Worm (Caenorhabditis elegans): ENCODE data around the gene tin-9.1.

Gene tin-9.1

DNA sequence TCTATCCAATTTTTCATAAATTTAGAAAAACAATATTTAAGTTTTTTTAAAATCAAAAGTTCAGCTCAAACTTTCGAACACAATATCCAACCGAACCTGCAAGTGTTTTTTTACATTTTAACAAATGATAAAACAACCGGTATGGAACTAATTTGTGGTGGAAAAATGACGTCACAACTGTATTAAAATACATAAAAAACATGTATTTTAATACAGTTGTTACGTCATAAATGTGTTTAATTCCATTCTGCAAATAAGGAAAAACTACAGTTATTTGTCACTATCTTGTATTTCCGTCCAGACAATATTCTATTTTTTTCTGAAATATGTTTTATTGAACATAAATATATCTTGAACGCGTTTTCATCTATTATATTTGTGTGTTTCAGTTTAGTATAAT, 32.2 kb downstream of the tin-9.1 start:
- TF ChIP-seq unc-62 (GFP tag; optimal IDR thresholded peaks at IDR 0.05) (no peak), rnt-1 (tag; optimal IDR thresholded peaks at IDR 0.05) (no peak), lir-3 (tag; optimal IDR thresholded peaks at IDR 0.05; ENCODE audit: poor library complexity) (no peak), ets-5 (GFP tag; IDR thresholded peaks at IDR 0.05) (no peak), ztf-11 (tag; optimal IDR thresholded peaks at IDR 0.05) (no peak), ztf-4 (tag; optimal IDR thresholded peaks at IDR 0.05) (no peak), tlp-1 (tag; optimal IDR thresholded peaks at IDR 0.05) (no peak), hlh-4 (tag; optimal IDR thresholded peaks at IDR 0.05) (no peak)

DNA sequence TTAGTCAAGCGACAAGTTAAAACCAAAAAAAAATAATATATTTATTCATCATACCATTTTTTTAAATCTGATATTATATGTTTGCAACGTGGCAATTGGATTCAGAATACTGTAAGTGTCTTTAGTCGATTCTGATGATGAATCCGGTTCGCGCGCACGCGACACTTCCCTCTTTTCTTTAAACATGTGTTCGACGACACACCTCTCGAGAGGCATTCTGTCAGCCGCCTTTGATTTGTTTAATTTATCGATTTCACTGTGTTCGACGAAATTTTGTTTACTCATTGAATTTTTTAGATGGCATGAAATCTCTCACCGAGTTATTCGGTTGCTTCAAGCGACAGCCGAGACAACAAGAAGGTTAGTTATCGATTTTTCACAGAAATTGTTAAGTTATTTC, 32.7 kb downstream of the tin-9.1 start, which contains the start of gene trxr-1:
trxr-1 (plus strand) TSS at position 227 of the 400 bp plus-strand sequence.
- TF ChIP-seq lin-14 (GFP tag; optimal IDR thresholded peaks at IDR 0.05) (peak; percentile 11), F16B12.6 (tag; optimal IDR thresholded peaks at IDR 0.05) (no peak)

DNA sequence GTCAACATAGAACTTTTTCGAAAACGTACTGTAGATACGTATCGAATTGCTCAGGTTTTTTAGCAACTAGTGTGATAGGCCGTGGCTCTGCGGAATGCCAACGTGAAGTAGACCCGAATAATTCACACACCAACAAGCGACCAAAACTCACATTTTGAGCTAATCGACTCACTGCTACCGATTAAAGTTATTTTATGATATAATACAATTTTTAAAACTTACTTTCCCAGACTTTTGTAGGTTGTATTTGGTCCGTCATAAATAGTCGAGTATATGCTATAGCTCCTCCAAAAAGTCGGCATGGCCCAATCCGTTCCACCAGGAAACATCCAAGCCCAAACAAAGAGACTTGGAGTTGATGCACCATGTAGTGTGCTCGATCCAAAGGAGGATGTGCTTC, 33.6 kb downstream of the tin-9.1 start, which contains the start of gene C25A8.1:
C25A8.1 (plus strand) TSS at position 301 of the 400 bp plus-strand sequence.
- TF ChIP-seq fkh-10 (GFP tag; optimal IDR thresholded peaks at IDR 0.05) (no peak), efl-1 (optimal IDR thresholded peaks at IDR 0.05) (no peak), efl-1 (GFP tag; optimal IDR thresholded peaks at IDR 0.05 in 1 of 2) (peak in 1 of 2 experiments; percentile 15)

DNA sequence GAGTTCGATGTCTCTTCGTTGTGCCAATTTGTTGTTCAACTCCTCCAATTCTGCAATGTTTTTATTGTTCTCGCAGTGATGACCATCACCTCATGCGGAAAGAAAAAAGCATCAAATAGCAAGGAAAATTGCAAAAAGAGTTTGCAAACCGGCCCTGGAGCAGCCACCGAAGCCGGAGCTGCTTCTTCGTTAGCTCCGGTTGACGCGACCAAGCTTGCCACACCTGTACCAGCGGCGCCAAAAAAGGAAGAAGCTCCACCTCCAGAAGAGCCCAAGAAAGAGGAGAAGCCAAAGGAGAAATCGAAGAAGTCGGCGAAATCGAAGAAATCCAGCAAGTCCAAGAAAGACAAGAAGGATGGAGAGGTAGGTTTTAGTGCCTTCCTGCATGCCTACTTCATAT, 34.2 kb downstream of the tin-9.1 start:
- TF ChIP-seq unc-30 (tag; optimal IDR thresholded peaks at IDR 0.05) (no peak), dsc-1 (tag; optimal IDR thresholded peaks at IDR 0.05) (no peak), nhr-20 (tag; optimal IDR thresholded peaks at IDR 0.05) (no peak), ceh-88 (GFP tag; IDR thresholded peaks at IDR 0.05) (no peak), nhr-76 (tag; optimal IDR thresholded peaks at IDR 0.05) (no peak), ceh-82 (tag; optimal IDR thresholded peaks at IDR 0.05) (no peak), ztf-11 (tag; optimal IDR thresholded peaks at IDR 0.05) (no peak), nhr-84 (tag; optimal IDR thresholded peaks at IDR 0.05) (no peak), zip-4 (GFP tag; optimal IDR thresholded peaks at IDR 0.05) (no peak), fos-1 (tag; optimal IDR thresholded peaks at IDR 0.05) (no peak), C16A3.4 (tag; optimal IDR thresholded peaks at IDR 0.05) (no peak), pqm-1 (tag; optimal IDR thresholded peaks at IDR 0.05) (no peak), unc-98 (GFP tag; IDR thresholded peaks at IDR 0.05) (no peak)

DNA sequence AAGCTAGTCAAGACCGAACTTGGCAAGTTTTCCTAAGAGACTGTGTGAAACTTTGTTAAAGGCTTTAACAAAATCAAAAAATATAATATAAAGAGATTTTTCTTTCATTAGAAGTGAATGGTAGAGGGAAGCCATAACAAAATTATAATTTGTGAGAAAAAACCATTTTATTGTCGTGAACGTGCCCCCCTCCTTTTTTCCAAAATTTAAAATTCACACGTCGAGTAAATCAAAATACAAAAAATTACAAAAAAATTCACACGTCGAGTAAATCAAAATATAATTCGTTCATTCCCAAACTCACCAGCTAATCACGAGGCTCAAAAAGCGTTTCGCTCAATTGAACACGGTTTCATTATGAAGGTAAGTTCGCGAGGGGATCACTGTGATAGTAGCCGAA, 34.9 kb downstream of the tin-9.1 start, which contains the start of gene C25A8.2:
C25A8.2 (plus strand) TSS at position 301 of the 400 bp plus-strand sequence.
- no peak for TF ChIP-seq tlp-1 (tag; optimal IDR thresholded peaks at IDR 0.05)
- TF ChIP-seq egl-13 (tag; optimal IDR thresholded peaks at IDR 0.05), result no peak
- TF ChIP-seq ets-5 (GFP tag; IDR thresholded peaks at IDR 0.05), result no peak
- no peak for TF ChIP-seq aly-2 (tag; optimal IDR thresholded peaks at IDR 0.05)
- TF ChIP-seq efl-1 (optimal IDR thresholded peaks at IDR 0.05), result no peak
- no peak for TF ChIP-seq efl-1 (GFP tag; optimal IDR thresholded peaks at IDR 0.05 in 1 of 2)
- no peak for TF ChIP-seq unc-86 (tag; optimal IDR thresholded peaks at IDR 0.05)
- TF ChIP-seq fkh-10 (GFP tag; optimal IDR thresholded peaks at IDR 0.05), result no peak
- TF ChIP-seq nhr-28 (tag; optimal IDR thresholded peaks at IDR 0.05), result no peak
- TF ChIP-seq dsc-1 (tag; optimal IDR thresholded peaks at IDR 0.05), result no peak
- TF ChIP-seq unc-98 (GFP tag; IDR thresholded peaks at IDR 0.05), result no peak
- TF ChIP-seq snu-23 (GFP tag; optimal IDR thresholded peaks at IDR 0.05), result no peak
- no peak for TF ChIP-seq efl-3 (GFP tag; optimal IDR thresholded peaks at IDR 0.05)
- no peak for TF ChIP-seq fkh-4 (tag; optimal IDR thresholded peaks at IDR 0.05; ENCODE audit: borderline replicate concordance)

DNA sequence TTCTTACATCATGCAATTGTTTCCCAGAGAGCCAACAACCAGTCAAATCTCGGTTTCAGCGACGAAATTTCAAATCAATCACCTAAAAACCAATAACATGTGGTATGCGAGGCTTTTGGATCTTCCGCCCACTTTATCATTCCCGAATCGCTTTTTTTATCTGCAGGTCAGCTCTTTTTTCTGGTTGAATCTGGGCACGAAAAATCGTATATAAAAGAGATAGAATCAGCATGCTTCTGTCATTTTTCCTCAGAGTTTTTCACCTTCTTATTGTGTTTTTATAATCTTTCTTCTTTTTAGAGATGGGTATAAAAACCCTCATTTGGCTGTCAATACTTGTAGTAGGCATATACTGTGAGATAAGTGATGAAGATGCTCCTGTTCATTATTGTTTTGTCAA, 41.1 kb downstream of the tin-9.1 start, which contains the start of gene cht-3:
cht-3 (plus strand) TSS at position 301 of the 400 bp plus-strand sequence.
- TF ChIP-seq jun-1 (tag; optimal IDR thresholded peaks at IDR 0.05), result no peak
- TF ChIP-seq grh-1 (GFP tag; IDR thresholded peaks at IDR 0.05), result no peak
- no peak for TF ChIP-seq unc-98 (GFP tag; IDR thresholded peaks at IDR 0.05)
- no peak for TF ChIP-seq snu-23 (GFP tag; optimal IDR thresholded peaks at IDR 0.05)
- no peak for TF ChIP-seq ets-5 (GFP tag; IDR thresholded peaks at IDR 0.05)
- TF ChIP-seq C34B4.2 (tag; optimal IDR thresholded peaks at IDR 0.05), result no peak
- TF ChIP-seq nhr-28 (tag; optimal IDR thresholded peaks at IDR 0.05), result no peak
- TF ChIP-seq ztf-4 (tag; optimal IDR thresholded peaks at IDR 0.05), result no peak
- TF ChIP-seq ceh-8 (GFP tag; optimal IDR thresholded peaks at IDR 0.05), result no peak
- TF ChIP-seq unc-86 (tag; optimal IDR thresholded peaks at IDR 0.05), result no peak
- no peak for TF ChIP-seq nhr-76 (tag; optimal IDR thresholded peaks at IDR 0.05)
- TF ChIP-seq lsy-2 (tag; optimal IDR thresholded peaks at IDR 0.05), result no peak
- TF ChIP-seq fkh-4 (tag; optimal IDR thresholded peaks at IDR 0.05; ENCODE audit: borderline replicate concordance), result no peak
- no peak for TF ChIP-seq ceh-82 (tag; optimal IDR thresholded peaks at IDR 0.05)
- TF ChIP-seq irx-1 (tag; optimal IDR thresholded peaks at IDR 0.05), result no peak
- no peak for TF ChIP-seq nhr-12 (tag; optimal IDR thresholded peaks at IDR 0.05)
